Fruit fly (Drosophila melanogaster) whole organism, embryonic: Measurements from ENCODE around the gene CG33258.
A peak's percentile ranks its signal among the peaks of the same experiment; 100 is the strongest.

Experiments
- Aef1 ChIP-seq: fragments of 200-800 bp; sonication (Bioruptor generic); IDR thresholded peaks from 3 replicates; pipeline ENCODE4 v1.3.6; 2022; ENCODE audit warnings: missing biosample characterization, missing genetic modification characterization
- Awh ChIP-seq: fragments of 200-800 bp; sonication (Bioruptor generic); IDR thresholded peaks from 2 replicates; pipeline ENCODE4, ENCODE4 v1.3.6; 2022; ENCODE audit warnings: missing biosample characterization, missing genetic modification characterization
- CG10321 ChIP-seq: fragments of 200-800 bp; sonication (Bioruptor generic); IDR thresholded peaks from 2 replicates; pipeline ENCODE4 v1.3.6; 2022; ENCODE audit warnings: missing biosample characterization, missing genetic modification characterization
- CG12155 ChIP-seq: fragments of 200-800 bp; sonication (Bioruptor generic); optimal IDR thresholded peaks from 3 replicates; lab custom pipeline; 2016; ENCODE audit warnings: missing biosample characterization, missing genetic modification characterization
- CG12744 ChIP-seq: fragments of 200-800 bp; sonication (Bioruptor generic); optimal IDR thresholded peaks from 2 replicates; lab custom pipeline; 2016; ENCODE audit warnings: missing biosample characterization, missing genetic modification characterization
- CG12769 ChIP-seq: fragments of 200-800 bp; sonication (Bioruptor generic); optimal IDR thresholded peaks from 2 replicates; lab custom pipeline; 2019; ENCODE audit warnings: missing biosample characterization, mild to moderate bottlenecking, missing genetic modification characterization, moderate library complexity
- CG12942 ChIP-seq: fragments of 200-800 bp; sonication (Bioruptor generic); optimal IDR thresholded peaks from 3 replicates; lab custom pipeline; 2016; ENCODE audit warnings: missing biosample characterization, missing genetic modification characterization
- CG13775 ChIP-seq: fragments of 200-800 bp; sonication (Bioruptor generic); optimal IDR thresholded peaks from 3 replicates; lab custom pipeline; 2017; ENCODE audit warnings: missing biosample characterization, mild to moderate bottlenecking, missing genetic modification characterization
- CG14014 ChIP-seq: fragments of 200-800 bp; sonication (Bioruptor generic); IDR thresholded peaks from 2 replicates; pipeline ENCODE4 v1.3.6; 2022; ENCODE audit warnings: missing biosample characterization, missing genetic modification characterization
- CG1832 ChIP-seq: fragments of 200-800 bp; sonication (Bioruptor generic); optimal IDR thresholded peaks from 2 replicates; lab custom pipeline; 2017; ENCODE audit warnings: missing biosample characterization, mild to moderate bottlenecking, missing genetic modification characterization, inconsistent platforms
- CG2120 ChIP-seq: fragments of 200-800 bp; sonication (Bioruptor generic); optimal IDR thresholded peaks from 3 replicates; lab custom pipeline; 2016; ENCODE audit warnings: missing biosample characterization, missing genetic modification characterization
- CG2889 ChIP-seq: fragments of 200-800 bp; sonication (Bioruptor generic); IDR thresholded peaks from 3 replicates; pipeline ENCODE4 v1.3.6; 2022; ENCODE audit warnings: missing biosample characterization, missing genetic modification characterization
- CG4328 ChIP-seq: fragments of 200-800 bp; sonication (Bioruptor generic); optimal IDR thresholded peaks from 3 replicates; lab custom pipeline; 2017; ENCODE audit warnings: missing biosample characterization, missing genetic modification reagents, missing genetic modification characterization
- CG7556 ChIP-seq: fragments of 200-800 bp; sonication (Bioruptor generic); optimal IDR thresholded peaks from 2 replicates; lab custom pipeline; 2017; ENCODE audit warnings: missing biosample characterization, mild to moderate bottlenecking, missing genetic modification characterization
- CG7745 ChIP-seq: fragments of 200-800 bp; sonication (Bioruptor generic); optimal IDR thresholded peaks from 2 replicates; lab custom pipeline; 2018; ENCODE audit warnings: missing biosample characterization, mild to moderate bottlenecking, missing genetic modification characterization, moderate library complexity
- CG7987 ChIP-seq: fragments of 200-800 bp; sonication (Bioruptor generic); optimal IDR thresholded peaks from 2 replicates; lab custom pipeline; 2018; ENCODE audit warnings: missing biosample characterization, mild to moderate bottlenecking, missing genetic modification characterization, moderate library complexity
- CG8924 ChIP-seq: fragments of 200-800 bp; optimal IDR thresholded peaks from 3 replicates; lab custom pipeline; 2019; ENCODE audit warnings: missing biosample characterization, mild to moderate bottlenecking, missing genetic modification characterization, moderate library complexity
- CG9817 ChIP-seq: fragments of 200-800 bp; sonication (Bioruptor generic); optimal IDR thresholded peaks from 2 replicates; lab custom pipeline; 2018; ENCODE audit warnings: missing biosample characterization, mild to moderate bottlenecking, missing genetic modification characterization, moderate library complexity
- Dll ChIP-seq: fragments of 200-800 bp; sonication (Bioruptor generic); IDR thresholded peaks from 4 replicates; pipeline ENCODE4 v1.3.6; 2022; ENCODE audit warnings: missing biosample characterization, missing genetic modification characterization; ENCODE audit not compliant: partially characterized antibody
- Doc2 ChIP-seq: fragments of 200-800 bp; sonication (Bioruptor generic); IDR thresholded peaks from 2 replicates; pipeline ENCODE4 v1.3.6; 2022; ENCODE audit warnings: missing biosample characterization, missing genetic modification characterization
- E2f2 ChIP-seq: fragments of 200-800 bp; sonication (Bioruptor generic); IDR thresholded peaks from 2 replicates; pipeline ENCODE4 v1.3.6; 2022; ENCODE audit warnings: missing biosample characterization, missing genetic modification characterization
- HLHmδ ChIP-seq: fragments of 200-800 bp; sonication (Bioruptor generic); optimal IDR thresholded peaks from 2 replicates; lab custom pipeline; 2018; ENCODE audit warnings: missing biosample characterization, mild to moderate bottlenecking, missing genetic modification characterization, moderate library complexity
- Hand ChIP-seq: fragments of 200-800 bp; sonication (Bioruptor generic); optimal IDR thresholded peaks from 2 replicates; lab custom pipeline; 2017; ENCODE audit warnings: mild to moderate bottlenecking, missing biosample characterization, missing genetic modification reagents, missing genetic modification characterization
- MBD-R2 ChIP-seq: fragments of 200-800 bp; sonication (Bioruptor generic); IDR thresholded peaks from 2 replicates; pipeline ENCODE4 v1.3.6; 2022; ENCODE audit warnings: missing biosample characterization, missing genetic modification characterization
- Max ChIP-seq: fragments of 200-800 bp; sonication (Bioruptor generic); optimal IDR thresholded peaks from 2 replicates; lab custom pipeline; 2016; ENCODE audit warnings: missing biosample characterization, mild to moderate bottlenecking, missing genetic modification characterization
- Med ChIP-seq: fragments of 200-800 bp; sonication (Bioruptor generic); peaks from one replicate; lab custom pipeline; 2016; ENCODE audit warnings: missing biosample characterization, missing genetic modification characterization, mild to moderate bottlenecking, inconsistent platforms, moderate library complexity
- Mes4 ChIP-seq: fragments of 200-800 bp; sonication (Bioruptor generic); optimal IDR thresholded peaks from 2 replicates; lab custom pipeline; 2016; ENCODE audit warnings: missing biosample characterization, missing genetic modification characterization
- Six4 ChIP-seq: fragments of 200-800 bp; sonication (Bioruptor generic); optimal IDR thresholded peaks from 2 replicates; lab custom pipeline; 2016; ENCODE audit warnings: missing biosample characterization, missing genetic modification characterization
- TFAM ChIP-seq: fragments of 200-800 bp; sonication (Bioruptor generic); optimal IDR thresholded peaks from 2 replicates; lab custom pipeline; 2017; ENCODE audit warnings: missing biosample characterization, missing genetic modification characterization, inconsistent platforms
- Trl ChIP-seq, 3 experiments: fragments of >200 bp in 2 of 3; fragments of 200-800 bp in 1 of 3; sonication (Bioruptor generic) in 1 of 3; optimal IDR thresholded peaks; 2 replicates in 1 of 3; 3 replicates in 2 of 3; lab custom pipeline; 2016 to 2017; ENCODE audit warnings: missing biosample characterization in 1 of 3, missing genetic modification characterization in 1 of 3
- abd-A ChIP-seq: fragments of 200-800 bp; sonication (Bioruptor generic); optimal IDR thresholded peaks from 3 replicates; lab custom pipeline; 2019; ENCODE audit warnings: missing biosample characterization, mild to moderate bottlenecking, missing genetic modification characterization, moderate library complexity
- cg ChIP-seq: fragments of 200-800 bp; sonication (Bioruptor generic); optimal IDR thresholded peaks from 3 replicates; lab custom pipeline; 2019; ENCODE audit warnings: missing biosample characterization, mild to moderate bottlenecking, missing genetic modification characterization, moderate library complexity
- danr ChIP-seq: fragments of 200-800 bp; sonication (Bioruptor generic); IDR thresholded peaks from 2 replicates; pipeline ENCODE4 v1.3.6; 2022; ENCODE audit warnings: missing biosample characterization, missing genetic modification characterization
- ewg ChIP-seq: fragments of 200-800 bp; sonication (Bioruptor generic); optimal IDR thresholded peaks from 3 replicates; lab custom pipeline; 2017; ENCODE audit warnings: mild to moderate bottlenecking, missing biosample characterization, missing genetic modification reagents, missing genetic modification characterization
- fd102C ChIP-seq: fragments of 200-800 bp; sonication (Bioruptor generic); optimal IDR thresholded peaks from 2 replicates; lab custom pipeline; 2018; ENCODE audit warnings: missing biosample characterization, mild to moderate bottlenecking, missing genetic modification characterization, moderate library complexity
- fu2 ChIP-seq: fragments of 200-800 bp; sonication (Bioruptor generic); optimal IDR thresholded peaks from 2 replicates; lab custom pipeline; 2016; ENCODE audit warnings: missing biosample characterization, missing genetic modification characterization
- gsb-n ChIP-seq: fragments of 200-800 bp; sonication (Bioruptor generic); optimal IDR thresholded peaks from 3 replicates; lab custom pipeline; 2018; ENCODE audit warnings: missing biosample characterization, mild to moderate bottlenecking, missing genetic modification characterization
- ham ChIP-seq: fragments of 200-800 bp; sonication (Bioruptor generic); IDR thresholded peaks from 2 replicates; pipeline ENCODE4 v1.3.6; 2022; ENCODE audit warnings: missing biosample characterization, missing genetic modification characterization
- nerfin-1 ChIP-seq: fragments of 200-800 bp; sonication (Bioruptor generic); optimal IDR thresholded peaks from 3 replicates; lab custom pipeline; 2019; ENCODE audit warnings: missing biosample characterization, mild to moderate bottlenecking, missing genetic modification characterization, moderate library complexity
- onecut ChIP-seq: fragments of 200-800 bp; sonication (Bioruptor generic); IDR thresholded peaks from 2 replicates; pipeline ENCODE4 v1.3.6; 2022; ENCODE audit warnings: missing biosample characterization, missing genetic modification characterization
- pnt ChIP-seq: fragments of 200-800 bp; sonication (Bioruptor generic); optimal IDR thresholded peaks from 3 replicates; lab custom pipeline; 2016; ENCODE audit warnings: missing biosample characterization, missing genetic modification characterization
- row ChIP-seq: fragments of 200-800 bp; sonication (Bioruptor generic); IDR thresholded peaks from 3 replicates; pipeline ENCODE4 v1.3.6; 2022; ENCODE audit warnings: missing biosample characterization, missing genetic modification characterization
- stc ChIP-seq: fragments of 200-800 bp; sonication (Bioruptor generic); IDR thresholded peaks from 2 replicates; pipeline ENCODE4 v1.3.6; 2022; ENCODE audit warnings: missing biosample characterization, missing genetic modification characterization
- sug ChIP-seq: fragments of 200-800 bp; optimal IDR thresholded peaks from 2 replicates; lab custom pipeline; 2019; ENCODE audit warnings: missing biosample characterization, mild to moderate bottlenecking, missing genetic modification characterization, moderate library complexity
- trem ChIP-seq: fragments of 200-800 bp; optimal IDR thresholded peaks from 3 replicates; lab custom pipeline; 2019; ENCODE audit warnings: missing biosample characterization, mild to moderate bottlenecking, missing genetic modification characterization, moderate library complexity
- yki ChIP-seq: fragments of >200 bp; optimal IDR thresholded peaks from 3 replicates; lab custom pipeline; 2018
- zen ChIP-seq: fragments of 200-800 bp; sonication (Bioruptor generic); optimal IDR thresholded peaks from 3 replicates; lab custom pipeline; 2018; ENCODE audit warnings: missing biosample characterization, mild to moderate bottlenecking, missing genetic modification characterization, moderate library complexity
- zfh1 ChIP-seq: fragments of 200-800 bp; sonication (Bioruptor generic); IDR thresholded peaks from 3 replicates; pipeline ENCODE4 v1.3.6; 2022; ENCODE audit warnings: missing biosample characterization, missing genetic modification characterization

CG33258 gene

dm6 chr3L:16046387-16047066 lies 35.8 kb upstream of the CG33258 start (continued):
- TF ChIP-seq Dll (GFP tag; lab: Robert Waterston, UW) (0 out of 4 replicates have a peak, but pooled peaks have one; percentile 20), CG4328 (GFP tag; lab: Kevin White, UChicago) (peak; percentile 8), Awh (GFP tag; lab: Robert Waterston, UW) (0 out of 2 replicates have a peak, but pooled peaks have one; percentile 8), CG2889 (GFP tag; lab: Robert Waterston, UW) (no peak), pnt (GFP tag; lab: Kevin White, UChicago) (no peak), Med (GFP tag; lab: Kevin White, UChicago) (peak; percentile 92), fd102C (no peak), danr (GFP tag; lab: Robert Waterston, UW) (no peak), MBD-R2 (no peak), CG14014 (GFP tag; lab: Robert Waterston, UW) (peak; percentile 53; the same call in 1 of the 2 replicates), Mes4 (peak; percentile 44), CG8924 (tag; lab: Kevin White, UChicago) (peak; percentile 89), CG13775 (no peak), yki (no peak), TFAM (GFP tag; lab: Kevin White, UChicago) (no peak), CG12942 (GFP tag; lab: Kevin White, UChicago) (no peak), CG12769 (peak; percentile 78), ham (GFP tag; lab: Robert Waterston, UW) (no peak), CG12155 (GFP tag; lab: Kevin White, UChicago) (peak; percentile 91), cg (peak; percentile 53)

dm6 chr3L:16047105-16047504 lies 35.2 kb upstream of the CG33258 start:
- TF ChIP-seq Aef1: no peak
- TF ChIP-seq Trl (optimal IDR thresholded peaks at IDR 0.05; lab: Kevin White, UChicago): peak; percentile 67 to 82
- TF ChIP-seq Trl (GFP tag; optimal IDR thresholded peaks at IDR 0.05; lab: Kevin White, UChicago): no peak
- 0 out of 2 replicates have a peak, but pooled peaks have one; percentile 11 for TF ChIP-seq MBD-R2
- peak; percentile 27 for TF ChIP-seq abd-A (tag; lab: Kevin White, UChicago)
- peak; percentile 98 for TF ChIP-seq onecut
- TF ChIP-seq HLHmδ (GFP tag; lab: Kevin White, UChicago): peak; percentile 67
- peak; percentile 53 for TF ChIP-seq yki
- TF ChIP-seq Max (GFP tag; lab: Kevin White, UChicago): no peak
- TF ChIP-seq nerfin-1 (tag; lab: Kevin White, UChicago): peak; percentile 7
- no peak for TF ChIP-seq CG2120 (GFP tag; lab: Kevin White, UChicago)
- peak; percentile 10 for TF ChIP-seq zen (tag; lab: Kevin White, UChicago)
- TF ChIP-seq CG1832 (GFP tag; lab: Kevin White, UChicago): peak; percentile 59
- no peak for TF ChIP-seq CG7556 (GFP tag; lab: Kevin White, UChicago)
- TF ChIP-seq CG10321 (GFP tag; lab: Robert Waterston, UW): peak; percentile 58
- peak; percentile 60 for TF ChIP-seq CG7987
- TF ChIP-seq ewg (GFP tag; lab: Kevin White, UChicago): peak; percentile 90

dm6 chr3L:16048086-16048485 lies 34.3 kb upstream of the CG33258 start:
- TF ChIP-seq CG9817 (tag; lab: Kevin White, UChicago) (peak; percentile 43), CG7745 (tag; lab: Kevin White, UChicago) (no peak), CG12744 (peak; percentile 42), Hand (GFP tag; lab: Kevin White, UChicago) (no peak), CG8924 (tag; lab: Kevin White, UChicago) (peak; percentile 45), zfh1 (peak; percentile 51; the same call in 1 of the 3 replicates), fu2 (GFP tag; lab: Kevin White, UChicago) (peak; percentile 18), sug (tag; lab: Kevin White, UChicago) (peak; percentile 59), trem (tag; lab: Kevin White, UChicago) (no peak), stc (GFP tag; lab: Robert Waterston, UW) (peak; percentile 26; the same call in 1 of the 2 replicates), nerfin-1 (tag; lab: Kevin White, UChicago) (no peak), row (peak; percentile 71), E2f2 (GFP tag; lab: Robert Waterston, UW) (peak; percentile 36; the same call in 1 of the 2 replicates), Doc2 (GFP tag; lab: Robert Waterston, UW) (no peak), Awh (GFP tag; lab: Robert Waterston, UW) (0 out of 2 replicates have a peak, but pooled peaks have one; percentile 28), Six4 (GFP tag; lab: Kevin White, UChicago) (no peak), gsb-n (tag; lab: Kevin White, UChicago) (no peak)
